Fruit fly (Drosophila melanogaster) whole organism, embryonic: ENCODE data around the gene dysc.

Experiments used
- Abd-B ChIP-seq: fragments of 200-800 bp; sonication (Bioruptor generic); optimal IDR thresholded peaks from 2 replicates; lab custom pipeline; 2018; ENCODE audit warnings: missing biosample characterization, mild to moderate bottlenecking, missing genetic modification characterization, moderate library complexity
- Ada2b ChIP-seq: fragments of 200-800 bp; sonication (Bioruptor generic); IDR thresholded peaks from 2 replicates; pipeline ENCODE4 v1.3.6; 2022; ENCODE audit warnings: missing biosample characterization, missing genetic modification characterization
- Awh ChIP-seq: fragments of 200-800 bp; sonication (Bioruptor generic); IDR thresholded peaks from 2 replicates; pipeline ENCODE4, ENCODE4 v1.3.6; 2022; ENCODE audit warnings: missing biosample characterization, missing genetic modification characterization
- CG10274 ChIP-seq: fragments of 200-800 bp; sonication (Bioruptor generic); optimal IDR thresholded peaks from 3 replicates; lab custom pipeline; 2017; ENCODE audit warnings: missing biosample characterization, mild to moderate bottlenecking, missing genetic modification characterization
- CG11560 ChIP-seq: fragments of 200-800 bp; sonication (Bioruptor generic); IDR thresholded peaks from 3 replicates; pipeline ENCODE4 v1.3.6; 2022; ENCODE audit warnings: missing biosample characterization, missing genetic modification characterization
- CG11723 ChIP-seq: fragments of 200-800 bp; sonication (Bioruptor generic); optimal IDR thresholded peaks from 2 replicates; lab custom pipeline; 2017; ENCODE audit warnings: missing biosample characterization, mild to moderate bottlenecking, missing genetic modification characterization
- CG12071 ChIP-seq: fragments of 200-800 bp; sonication (Bioruptor generic); optimal IDR thresholded peaks from 3 replicates; lab custom pipeline; 2018; ENCODE audit warnings: missing biosample characterization, mild to moderate bottlenecking, missing genetic modification characterization
- CG12659 ChIP-seq: fragments of 200-800 bp; sonication (Bioruptor generic); optimal IDR thresholded peaks from 3 replicates; lab custom pipeline; 2017; ENCODE audit warnings: mild to moderate bottlenecking, missing biosample characterization, missing genetic modification reagents, missing genetic modification characterization
- CG12744 ChIP-seq: fragments of 200-800 bp; sonication (Bioruptor generic); optimal IDR thresholded peaks from 2 replicates; lab custom pipeline; 2016; ENCODE audit warnings: missing biosample characterization, missing genetic modification characterization
- CG13296 ChIP-seq: fragments of 200-800 bp; sonication (Bioruptor generic); optimal IDR thresholded peaks from 3 replicates; lab custom pipeline; 2018; ENCODE audit warnings: missing biosample characterization, mild to moderate bottlenecking, missing genetic modification characterization
- CG13424 ChIP-seq: fragments of 200-800 bp; sonication (Bioruptor generic); optimal IDR thresholded peaks from 2 replicates; lab custom pipeline; 2019; ENCODE audit warnings: missing biosample characterization, mild to moderate bottlenecking, missing genetic modification characterization, moderate library complexity
- CG14014 ChIP-seq: fragments of 200-800 bp; sonication (Bioruptor generic); IDR thresholded peaks from 2 replicates; pipeline ENCODE4 v1.3.6; 2022; ENCODE audit warnings: missing biosample characterization, missing genetic modification characterization
- CG15514 ChIP-seq: fragments of 200-800 bp; sonication (Bioruptor generic); optimal IDR thresholded peaks from 3 replicates; lab custom pipeline; 2017; ENCODE audit warnings: missing biosample characterization, missing genetic modification characterization, mild to moderate bottlenecking, moderate library complexity, missing genetic modification reagents
- CG17359 ChIP-seq: fragments of 200-800 bp; sonication (Bioruptor generic); optimal IDR thresholded peaks from 3 replicates; lab custom pipeline; 2018; ENCODE audit warnings: missing biosample characterization, mild to moderate bottlenecking, missing genetic modification characterization, moderate library complexity
- CG17829 ChIP-seq: fragments of 200-800 bp; optimal IDR thresholded peaks from 2 replicates; lab custom pipeline; 2019; ENCODE audit warnings: missing biosample characterization, mild to moderate bottlenecking, missing genetic modification characterization, moderate library complexity
- CG18599 ChIP-seq: fragments of 200-800 bp; sonication (Bioruptor generic); optimal IDR thresholded peaks from 3 replicates; lab custom pipeline; 2017; ENCODE audit warnings: missing biosample characterization, missing genetic modification characterization, mild to moderate bottlenecking, moderate library complexity, missing genetic modification reagents
- CG2678 ChIP-seq: fragments of 200-800 bp; sonication (Bioruptor generic); optimal IDR thresholded peaks from 3 replicates; lab custom pipeline; 2019; ENCODE audit warnings: missing biosample characterization, mild to moderate bottlenecking, missing genetic modification characterization, moderate library complexity
- CG4707 ChIP-seq: fragments of 200-800 bp; sonication (Bioruptor generic); optimal IDR thresholded peaks from 2 replicates; lab custom pipeline; 2018; ENCODE audit warnings: missing biosample characterization, mild to moderate bottlenecking, missing genetic modification characterization, moderate library complexity
- CG6683 ChIP-seq: fragments of 200-800 bp; sonication (Bioruptor generic); optimal IDR thresholded peaks from 2 replicates; lab custom pipeline; 2017; ENCODE audit warnings: missing biosample characterization, mild to moderate bottlenecking, missing genetic modification characterization, missing genetic modification reagents
- CG6854 ChIP-seq: fragments of 200-800 bp; sonication (Bioruptor generic); optimal IDR thresholded peaks from 3 replicates; lab custom pipeline; 2017; ENCODE audit warnings: missing biosample characterization, mild to moderate bottlenecking, missing genetic modification characterization
- CG7786 ChIP-seq: fragments of 200-800 bp; sonication (Bioruptor generic); optimal IDR thresholded peaks from 2 replicates; lab custom pipeline; 2016; ENCODE audit warnings: missing biosample characterization, missing genetic modification characterization
- CG7839 ChIP-seq: fragments of 200-800 bp; sonication (Bioruptor generic); optimal IDR thresholded peaks from 3 replicates; lab custom pipeline; 2018; ENCODE audit warnings: missing biosample characterization, mild to moderate bottlenecking, missing genetic modification characterization, moderate library complexity
- CG9932 ChIP-seq: fragments of 200-800 bp; sonication (Bioruptor generic); IDR thresholded peaks from 2 replicates; pipeline ENCODE4 v1.3.6; 2022; ENCODE audit warnings: missing biosample characterization, missing genetic modification characterization
- Fer1 ChIP-seq: fragments of 200-800 bp; sonication (Bioruptor generic); optimal IDR thresholded peaks from 2 replicates; lab custom pipeline; 2017; ENCODE audit warnings: missing biosample characterization, mild to moderate bottlenecking, missing genetic modification characterization
- HLH54F ChIP-seq: fragments of 200-800 bp; sonication (Bioruptor generic); optimal IDR thresholded peaks from 3 replicates; lab custom pipeline; 2016; ENCODE audit warnings: missing biosample characterization, missing genetic modification characterization
- Jarid2 ChIP-seq: fragments of 200-800 bp; sonication (Bioruptor generic); optimal IDR thresholded peaks from 3 replicates; lab custom pipeline; 2017; ENCODE audit warnings: mild to moderate bottlenecking, missing biosample characterization, missing genetic modification reagents, missing genetic modification characterization
- NfI ChIP-seq: fragments of 200-800 bp; sonication (Bioruptor generic); optimal IDR thresholded peaks from 3 replicates; lab custom pipeline; 2018; ENCODE audit warnings: missing biosample characterization, mild to moderate bottlenecking, missing genetic modification characterization, moderate library complexity
- Pdp1 ChIP-seq, 2 experiments: fragments of 200-800 bp; sonication (Bioruptor generic); optimal IDR thresholded peaks; 3 replicates each; lab custom pipeline; 2016; ENCODE audit warnings: missing biosample characterization in 2 of 2, missing genetic modification characterization in 2 of 2, mild to moderate bottlenecking in 1 of 2, moderate library complexity in 1 of 2
- Xbp1 ChIP-seq: fragments of 200-800 bp; sonication (Bioruptor generic); optimal IDR thresholded peaks from 3 replicates; lab custom pipeline; 2016; ENCODE audit warnings: missing biosample characterization, mild to moderate bottlenecking, missing genetic modification characterization
- Xrp1 ChIP-seq: fragments of 200-800 bp; sonication (Bioruptor generic); IDR thresholded peaks from 2 replicates; pipeline ENCODE4 v1.3.6; 2022; ENCODE audit warnings: missing biosample characterization, missing genetic modification characterization
- abd-A ChIP-seq: fragments of 200-800 bp; sonication (Bioruptor generic); optimal IDR thresholded peaks from 3 replicates; lab custom pipeline; 2019; ENCODE audit warnings: missing biosample characterization, mild to moderate bottlenecking, missing genetic modification characterization, moderate library complexity
- bab2 ChIP-seq: fragments of 200-800 bp; sonication (Bioruptor generic); optimal IDR thresholded peaks from 2 replicates; lab custom pipeline; 2016; ENCODE audit warnings: missing biosample characterization, missing genetic modification characterization
- br ChIP-seq: fragments of >200 bp; optimal IDR thresholded peaks from 2 replicates; lab custom pipeline; 2017
- chinmo ChIP-seq: fragments of 200-800 bp; sonication (Bioruptor generic); IDR thresholded peaks from 4 replicates; pipeline ENCODE4 v1.3.6; 2022; ENCODE audit warnings: missing biosample characterization, missing genetic modification characterization; ENCODE audit not compliant: partially characterized antibody
- crc ChIP-seq: fragments of 200-800 bp; sonication (Bioruptor generic); optimal IDR thresholded peaks from 2 replicates; lab custom pipeline; 2016; ENCODE audit warnings: missing biosample characterization, missing genetic modification characterization
- dysf ChIP-seq: fragments of 200-800 bp; sonication (Bioruptor generic); IDR thresholded peaks from 3 replicates; pipeline ENCODE4 v1.3.6; 2022; ENCODE audit warnings: missing biosample characterization, missing genetic modification characterization
- ewg ChIP-seq: fragments of 200-800 bp; sonication (Bioruptor generic); optimal IDR thresholded peaks from 3 replicates; lab custom pipeline; 2017; ENCODE audit warnings: mild to moderate bottlenecking, missing biosample characterization, missing genetic modification reagents, missing genetic modification characterization
- gsb ChIP-seq: fragments of 200-800 bp; sonication (Bioruptor generic); IDR thresholded peaks from 2 replicates; pipeline ENCODE4 v1.3.6; 2022; ENCODE audit warnings: missing biosample characterization, missing genetic modification characterization
- inv ChIP-seq: fragments of 200-800 bp; sonication (Bioruptor generic); IDR thresholded peaks from 2 replicates; pipeline ENCODE4 v1.3.6; 2022; ENCODE audit warnings: missing biosample characterization, missing genetic modification characterization; ENCODE audit not compliant: partially characterized antibody
- lab ChIP-seq: fragments of 200-800 bp; sonication (Bioruptor generic); optimal IDR thresholded peaks from 3 replicates; lab custom pipeline; 2017; ENCODE audit warnings: missing biosample characterization, missing genetic modification characterization, mild to moderate bottlenecking, moderate library complexity, missing genetic modification reagents
- mam ChIP-seq: fragments of 200-800 bp; sonication (Bioruptor generic); optimal IDR thresholded peaks from 3 replicates; lab custom pipeline; 2016; ENCODE audit warnings: missing biosample characterization, missing genetic modification characterization
- mirr ChIP-seq: fragments of 200-800 bp; sonication (Bioruptor generic); optimal IDR thresholded peaks from 3 replicates; lab custom pipeline; 2018; ENCODE audit warnings: missing biosample characterization, mild to moderate bottlenecking, missing genetic modification characterization
- nom ChIP-seq: fragments of 200-800 bp; sonication (Bioruptor generic); optimal IDR thresholded peaks from 2 replicates; lab custom pipeline; 2017; ENCODE audit warnings: missing biosample characterization, missing genetic modification characterization, mild to moderate bottlenecking, moderate library complexity, missing genetic modification reagents
- onecut ChIP-seq: fragments of 200-800 bp; sonication (Bioruptor generic); IDR thresholded peaks from 2 replicates; pipeline ENCODE4 v1.3.6; 2022; ENCODE audit warnings: missing biosample characterization, missing genetic modification characterization
- ranshi ChIP-seq: fragments of 200-800 bp; sonication (Bioruptor generic); IDR thresholded peaks from 2 replicates; pipeline ENCODE4 v1.3.6; 2022; ENCODE audit warnings: missing biosample characterization, missing genetic modification characterization
- row ChIP-seq: fragments of 200-800 bp; sonication (Bioruptor generic); IDR thresholded peaks from 3 replicates; pipeline ENCODE4 v1.3.6; 2022; ENCODE audit warnings: missing biosample characterization, missing genetic modification characterization
- tio ChIP-seq: fragments of 200-800 bp; sonication (Bioruptor generic); optimal IDR thresholded peaks from 2 replicates; lab custom pipeline; 2017; ENCODE audit warnings: missing biosample characterization, missing genetic modification characterization, inconsistent platforms
- ttk ChIP-seq: fragments of 200-800 bp; sonication (Bioruptor generic); IDR thresholded peaks from 2 replicates; pipeline ENCODE4 v2.1.2; 2022; ENCODE audit warnings: missing biosample characterization, missing genetic modification characterization
- vvl ChIP-seq: fragments of 200-800 bp; sonication (Bioruptor generic); IDR thresholded peaks from 2 replicates; pipeline ENCODE4 v1.3.6; 2022; ENCODE audit warnings: missing biosample characterization, missing genetic modification characterization

dysc gene

DNA sequence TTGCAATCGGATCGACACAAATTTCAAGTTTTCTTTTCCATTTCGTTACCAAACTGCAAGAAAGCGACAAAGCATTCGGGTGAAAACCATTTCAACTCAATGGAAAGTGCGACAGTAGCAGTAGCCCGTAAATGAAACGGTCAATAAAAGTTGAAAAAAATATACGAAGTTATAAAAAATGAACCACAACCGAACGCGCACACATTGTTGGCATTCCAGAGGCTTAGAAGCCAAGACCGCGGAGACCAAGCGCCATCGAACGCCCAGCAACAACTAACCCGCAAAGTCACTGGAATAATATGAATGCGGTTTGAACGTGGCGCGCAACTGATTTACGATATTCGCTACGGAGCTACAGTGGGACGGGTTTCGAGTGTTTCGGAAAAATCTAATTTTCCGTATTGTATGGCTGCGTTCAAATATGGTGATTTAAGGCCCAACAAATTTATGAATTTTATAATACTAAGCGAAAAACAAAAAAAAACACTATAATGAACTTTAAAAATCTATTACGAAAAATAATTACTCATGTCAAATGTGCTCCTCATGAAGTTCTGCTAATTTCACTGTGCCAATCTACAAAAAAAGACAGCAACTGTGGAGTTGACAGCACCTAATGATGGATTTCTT lies 19.1 kb upstream of the dysc start (continued):
- TF ChIP-seq CG7786 (GFP tag; lab: Kevin White, UChicago) (peak; percentile 8), CG13424 (tag; lab: Kevin White, UChicago) (peak; percentile 42), CG11560 (tag; lab: Robert Waterston, UW) (no peak), mam (GFP tag; lab: Kevin White, UChicago) (peak; percentile 47), CG7839 (tag; lab: Kevin White, UChicago) (peak; percentile 62), CG18599 (peak; percentile 38), row (GFP tag; lab: Robert Waterston, UW) (peak; percentile 72), nom (GFP tag; lab: Kevin White, UChicago) (no peak), CG13296 (GFP tag; lab: Kevin White, UChicago) (no peak), CG9932 (peak; percentile 57), Pdp1 (GFP tag; optimal IDR thresholded peaks at IDR 0.05; lab: Kevin White, UChicago) (peak in 1 of 2 experiments; percentile 1), abd-A (tag; lab: Kevin White, UChicago) (no peak), NfI (peak; percentile 48), CG2678 (tag; lab: Kevin White, UChicago) (peak; percentile 53), Ada2b (GFP tag; lab: Robert Waterston, UW) (peak; percentile 56), CG12659 (peak; percentile 39), bab2 (GFP tag; lab: Kevin White, UChicago) (peak; percentile 9), CG15514 (GFP tag; lab: Kevin White, UChicago) (peak; percentile 37), CG11723 (peak; percentile 20), onecut (GFP tag; lab: Robert Waterston, UW) (0 out of 2 replicates have a peak, but pooled peaks have one; percentile 28), Xbp1 (GFP tag; lab: Kevin White, UChicago) (peak; percentile 48), CG6854 (GFP tag; lab: Kevin White, UChicago) (peak; percentile 25), Fer1 (peak; percentile 17), Xrp1 (GFP tag; lab: Robert Waterston, UW) (peak; percentile 76), ewg (GFP tag; lab: Kevin White, UChicago) (peak; percentile 16), Abd-B (GFP tag; lab: Kevin White, UChicago) (peak; percentile 1), CG14014 (GFP tag; lab: Robert Waterston, UW) (peak; percentile 27; the same call in 1 of the 2 replicates), inv (no peak), ranshi (GFP tag; lab: Robert Waterston, UW) (0 out of 2 replicates have a peak, but pooled peaks have one; percentile 32), HLH54F (peak; percentile 46), CG12744 (GFP tag; lab: Kevin White, UChicago) (peak; percentile 0), br (lab: Kevin White, UChicago) (no peak), CG12071 (GFP tag; lab: Kevin White, UChicago) (no peak), mirr (GFP tag; lab: Kevin White, UChicago) (no peak), CG4707 (GFP tag; lab: Kevin White, UChicago) (peak; percentile 94), lab (peak; percentile 67), chinmo (0 out of 4 replicates have a peak, but pooled peaks have one; percentile 28), CG6683 (GFP tag; lab: Kevin White, UChicago) (no peak), dysf (GFP tag; lab: Robert Waterston, UW) (peak; percentile 36; the same call in 1 of the 3 replicates), CG10274 (GFP tag; lab: Kevin White, UChicago) (no peak), CG17359 (peak; percentile 50), ttk (GFP tag; lab: Robert Waterston, UW) (peak; percentile 68), Jarid2 (GFP tag; lab: Kevin White, UChicago) (peak; percentile 68), gsb (GFP tag; lab: Robert Waterston, UW) (peak; percentile 51; the same call in 1 of the 2 replicates), Awh (GFP tag; lab: Robert Waterston, UW) (peak; percentile 59), vvl (GFP tag; lab: Robert Waterston, UW) (peak; percentile 25; the same call in 1 of the 2 replicates), crc (GFP tag; lab: Kevin White, UChicago) (no peak), CG17829 (peak; percentile 49), tio (GFP tag; lab: Kevin White, UChicago) (peak; percentile 26)
